Fruit fly (Drosophila melanogaster) ovary, adult (tissue): ENCODE measurements around the gene CG11147.

Source experiments
- CG17801 ChIP-seq: fragments of 200-800 bp; optimal IDR thresholded peaks from 2 replicates; lab custom pipeline; 2019; ENCODE audit warnings: missing biosample characterization, mild to moderate bottlenecking, missing genetic modification characterization, moderate library complexity; ENCODE audit not compliant: partially characterized antibody

The CG11147 gene

DNA sequence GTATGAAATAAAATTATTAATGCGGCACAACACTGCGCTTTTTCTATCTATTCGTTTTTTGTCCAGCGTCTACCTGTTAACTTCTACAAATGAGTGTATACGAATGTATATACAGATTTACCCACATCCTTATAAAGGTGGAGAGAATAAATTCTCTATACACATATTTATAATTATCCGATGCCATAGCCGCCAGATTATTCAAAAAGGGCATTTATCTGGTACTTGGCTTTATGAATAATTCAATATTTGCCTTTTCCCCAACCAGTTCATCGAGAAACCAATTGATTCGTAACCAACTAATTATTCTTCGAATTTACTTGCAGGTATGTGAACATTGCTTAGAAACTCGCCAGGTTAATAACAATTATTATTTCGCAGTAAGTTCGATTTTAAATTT is at the start of gene CG11147:
CG11147 (minus strand) TSS at position 101 of the 400 bp plus-strand sequence.
- no peak for TF ChIP-seq CG17801

DNA sequence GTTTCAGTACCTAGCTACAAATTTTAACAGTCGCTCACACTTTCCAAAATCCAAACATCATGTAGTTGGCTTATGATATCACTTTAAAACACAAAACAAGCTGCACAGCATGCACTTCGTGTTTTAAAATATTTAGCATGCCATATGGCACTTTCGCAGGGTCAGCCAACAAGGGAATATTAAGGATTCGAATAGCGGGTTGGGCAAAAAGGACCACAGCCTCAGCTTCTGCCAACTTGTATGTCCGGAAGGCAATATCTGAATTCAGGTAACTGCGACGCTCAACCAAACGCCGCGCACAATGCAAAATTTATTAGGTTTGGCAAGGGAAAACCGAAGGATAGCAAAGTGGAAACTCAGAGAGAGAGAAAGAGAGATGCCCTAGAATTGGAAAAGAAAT is 48.2 kb upstream of the CG11147 start:
- no peak for TF ChIP-seq CG17801

DNA sequence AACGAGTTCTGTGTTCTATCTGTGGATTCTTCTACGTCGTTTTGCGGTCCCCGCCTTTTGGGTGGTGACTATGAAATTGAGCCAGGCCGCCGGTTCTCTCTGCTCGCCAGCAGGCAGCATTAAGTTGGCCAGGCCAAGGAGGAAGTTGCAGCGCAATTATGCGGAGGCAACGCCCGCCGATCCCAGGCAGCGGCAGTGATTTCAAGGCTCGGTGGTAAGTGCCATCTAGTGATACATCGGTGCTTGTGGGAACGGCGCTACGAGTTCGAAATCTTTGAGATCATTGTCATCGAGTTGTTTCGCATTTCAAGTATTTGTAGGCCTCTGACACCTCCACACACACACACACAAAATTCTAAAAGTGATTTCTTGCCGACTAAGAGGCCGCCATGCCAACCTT is 42.7 kb upstream of the CG11147 start, which contains the start of gene CG31913:
CG31913 (plus strand) TSS at position 301 of the 400 bp plus-strand sequence.
- no peak for TF ChIP-seq CG17801

DNA sequence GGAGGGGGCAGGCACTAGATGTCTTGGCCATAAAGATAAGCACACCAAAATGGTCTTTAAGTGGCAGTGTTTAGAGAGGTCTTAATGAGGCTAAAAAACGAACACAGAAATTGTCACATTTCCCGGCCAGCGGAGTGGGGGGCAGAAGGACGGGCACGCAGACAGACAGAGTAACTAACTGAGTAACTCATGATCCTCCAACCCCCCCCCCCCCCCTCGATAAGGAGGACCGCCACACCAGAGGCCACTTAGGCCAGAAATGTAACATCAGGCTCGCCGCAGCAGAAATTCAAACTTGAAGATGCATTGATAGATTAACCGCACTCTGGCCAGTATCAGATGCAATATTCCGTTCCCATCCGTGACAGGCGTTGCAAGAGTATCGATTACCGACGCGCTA is 41.8 kb upstream of the CG11147 start:
- TF ChIP-seq CG17801 = no peak

DNA sequence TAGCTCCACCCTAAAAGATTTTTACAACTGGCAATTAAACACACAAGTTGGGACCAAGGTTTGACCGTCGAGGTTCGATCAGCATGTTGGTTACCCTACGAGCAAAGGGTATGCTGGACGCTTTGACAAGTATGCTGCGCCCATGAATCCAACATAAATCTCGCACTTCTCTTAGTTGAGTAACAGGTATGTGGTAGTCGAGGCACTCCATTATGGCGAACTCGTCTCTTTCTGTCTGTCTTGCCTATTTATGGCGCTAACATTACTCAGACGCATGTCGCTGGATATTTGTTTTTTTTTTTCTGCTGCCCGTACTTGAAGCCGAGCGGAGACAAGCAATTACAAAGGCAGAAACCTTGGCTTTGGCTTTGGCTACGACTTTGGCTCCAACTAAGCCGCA is 40.1 kb upstream of the CG11147 start:
- TF ChIP-seq CG17801 = no peak

DNA sequence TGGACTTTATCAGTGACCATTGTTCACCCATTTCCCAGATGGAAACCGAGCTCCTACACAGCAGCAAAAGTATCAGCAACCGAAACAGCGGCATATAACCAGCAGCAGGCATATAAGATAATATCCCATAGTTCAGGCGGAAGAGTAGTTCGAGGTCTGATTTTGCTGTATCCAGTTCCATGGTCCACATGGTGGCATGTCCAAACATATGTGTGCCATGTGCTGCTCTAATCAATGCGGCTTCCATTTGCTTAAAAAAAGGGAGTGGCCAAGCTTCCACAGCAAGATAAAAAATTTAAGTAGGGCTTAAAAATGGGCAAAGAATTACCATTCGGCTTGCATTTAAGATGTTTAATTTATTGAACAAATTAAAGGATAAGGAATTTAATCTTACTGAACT is 39.7 kb upstream of the CG11147 start:
- no peak for TF ChIP-seq CG17801

DNA sequence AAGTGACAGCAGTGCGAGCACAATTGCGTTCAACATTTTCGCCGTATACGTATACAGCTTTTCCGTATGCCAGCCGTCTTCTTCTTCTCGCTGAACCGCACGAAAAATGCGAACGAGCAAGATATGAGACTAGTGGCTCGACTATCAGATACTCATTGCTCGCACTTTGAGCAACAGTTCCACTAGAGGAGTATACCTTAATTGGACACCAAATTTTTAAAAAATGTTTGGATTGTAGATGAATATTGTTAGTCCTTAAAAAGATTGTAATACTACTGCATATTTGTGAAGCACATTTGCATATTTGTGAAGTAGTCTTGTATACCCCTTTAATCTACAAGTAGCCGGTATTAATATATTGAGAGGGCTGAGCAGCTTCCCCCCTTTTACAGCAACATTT is 37.1 kb upstream of the CG11147 start:
- TF ChIP-seq CG17801 = no peak

DNA sequence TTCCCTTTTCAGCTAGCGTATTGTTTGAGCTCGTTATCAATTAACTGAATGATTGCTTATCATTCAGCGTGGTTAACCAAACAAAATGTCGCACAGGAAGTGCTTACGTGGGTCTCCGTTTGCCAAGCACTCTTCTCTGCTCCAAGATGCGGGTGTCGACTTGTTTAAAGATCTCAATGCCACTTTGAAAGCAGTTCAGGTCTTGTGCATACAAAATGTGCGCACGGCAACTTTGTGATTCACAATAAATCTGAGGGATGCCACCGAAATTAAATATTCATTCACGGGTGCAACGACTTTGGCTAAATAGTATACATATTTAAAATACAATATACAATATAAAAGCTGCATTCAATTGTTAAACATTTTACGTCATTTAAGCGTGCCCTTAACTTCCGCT is 31.2 kb upstream of the CG11147 start:
- no peak for TF ChIP-seq CG17801

DNA sequence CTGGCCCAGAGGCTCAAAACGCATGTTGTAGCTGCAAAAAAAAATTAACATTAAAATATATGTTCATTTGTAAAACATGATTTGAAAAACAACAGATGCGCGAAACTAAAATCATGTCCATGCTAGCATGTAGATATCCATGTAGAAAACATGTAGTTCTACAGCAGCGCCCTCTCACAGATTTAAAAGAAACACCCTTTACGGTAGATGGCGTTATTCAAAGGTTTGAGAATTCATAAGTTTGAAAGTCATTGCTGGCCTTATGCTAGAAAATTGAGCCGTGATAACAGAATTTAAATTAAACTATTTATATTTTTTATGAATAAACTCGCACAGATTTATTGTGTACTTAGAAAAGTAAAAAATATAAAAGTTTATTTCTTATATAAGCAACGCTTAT is 30.1 kb upstream of the CG11147 start:
- TF ChIP-seq CG17801 = no peak

DNA sequence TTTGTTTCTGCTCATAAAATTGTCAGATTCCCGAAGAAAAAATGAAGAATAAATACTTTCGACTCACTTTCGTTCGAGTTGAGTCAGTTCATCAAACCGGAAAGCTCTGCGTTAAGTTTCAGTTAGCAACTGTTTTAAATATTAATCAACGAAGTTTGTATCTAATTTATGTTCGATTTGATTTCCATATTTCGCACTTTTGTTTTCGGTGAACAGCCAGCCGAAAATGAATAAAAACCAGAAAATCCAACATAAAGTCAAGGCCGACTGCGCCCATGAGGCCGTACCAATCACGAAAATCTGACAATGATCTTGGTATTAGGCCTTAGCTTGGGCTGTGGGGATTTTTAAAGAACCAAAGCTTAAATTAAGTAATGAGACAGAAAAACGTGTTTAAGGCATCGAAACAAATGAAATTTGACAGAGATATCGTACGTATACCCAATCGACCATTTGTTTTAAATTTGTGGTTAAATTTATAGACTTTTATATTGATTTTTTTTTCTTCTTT is 25.5 kb upstream of the CG11147 start:
- TF ChIP-seq CG17801 = no peak

DNA sequence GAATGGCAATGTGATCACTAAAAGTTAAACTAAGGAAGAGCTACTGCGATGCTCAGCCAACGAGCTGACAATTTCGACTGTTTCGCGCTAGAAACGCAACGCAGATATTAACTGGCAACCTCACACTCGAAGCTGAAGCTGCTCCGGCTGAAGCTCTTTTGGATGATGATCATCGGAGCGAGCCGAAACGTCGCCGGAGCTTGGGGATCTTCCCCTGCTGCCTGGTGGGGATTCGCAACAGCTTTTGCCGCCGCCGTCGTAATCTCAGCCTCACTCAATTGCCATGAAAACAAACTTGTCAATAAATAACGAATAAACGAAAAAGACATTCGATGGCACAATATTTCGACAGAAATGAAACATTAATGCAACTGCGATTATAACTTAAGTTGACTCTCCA is 25.0 kb upstream of the CG11147 start, which contains the start of gene obst-E:
obst-E (minus strand) TSS at position 101 of the 400 bp plus-strand sequence.
- TF ChIP-seq CG17801 = no peak

DNA sequence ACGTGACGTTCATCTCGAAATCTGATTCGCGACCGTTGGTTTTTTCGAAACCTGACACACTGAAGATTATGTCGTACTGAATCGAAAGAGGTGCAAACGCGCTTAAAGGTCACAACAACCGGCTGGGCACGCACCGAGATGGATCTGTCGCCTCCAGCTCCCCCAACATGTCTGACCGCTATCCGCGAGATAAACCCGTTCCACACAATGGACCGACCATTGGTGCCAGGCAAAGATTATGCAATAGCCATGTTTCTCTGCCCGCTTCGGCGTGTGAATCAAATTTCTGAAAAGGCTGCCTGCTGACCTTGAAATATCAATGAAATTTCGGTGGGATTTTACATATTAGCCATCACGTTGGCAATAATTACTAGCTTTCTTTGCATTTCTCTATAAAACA is 24.1 kb upstream of the CG11147 start:
- TF ChIP-seq CG17801 = no peak

DNA sequence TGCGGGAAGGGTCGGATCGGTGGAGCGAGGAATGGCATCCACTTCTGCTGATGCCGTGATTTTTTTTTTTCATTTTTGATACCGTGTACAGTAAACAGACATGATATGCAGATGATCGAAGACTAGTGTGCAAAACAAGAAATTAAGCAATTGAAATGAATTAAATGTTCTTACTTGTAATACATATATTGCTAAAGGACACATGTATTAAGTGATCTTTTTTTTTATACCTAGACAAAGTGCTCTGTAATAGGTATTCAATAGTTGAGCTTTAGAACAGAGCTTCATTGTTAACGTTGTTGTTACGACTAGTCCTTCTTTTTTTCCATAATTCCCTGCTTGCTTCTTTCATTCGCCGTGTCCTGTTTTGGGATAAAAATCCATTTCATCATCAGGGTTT is 10.4 kb upstream of the CG11147 start:
- TF ChIP-seq CG17801 = no peak

DNA sequence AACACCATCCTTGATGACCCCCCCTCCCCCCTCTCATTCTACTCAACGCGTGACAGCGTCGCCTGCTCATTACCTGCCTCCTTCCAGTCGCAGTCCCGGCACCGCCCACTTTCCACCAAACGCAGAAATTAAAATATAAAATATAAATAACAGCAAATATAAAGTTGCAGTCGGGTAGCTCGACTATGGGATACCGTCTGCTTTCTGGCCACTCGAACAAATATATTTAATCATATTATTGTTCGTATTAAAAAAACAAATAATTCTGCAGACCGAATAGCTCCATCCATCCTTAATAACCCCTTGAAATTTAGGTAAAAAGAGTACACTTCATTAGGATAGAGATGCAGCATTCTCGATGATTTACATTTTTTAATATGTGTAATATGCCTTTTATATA is 7.1 kb upstream of the CG11147 start:
- TF ChIP-seq CG17801 = no peak

DNA sequence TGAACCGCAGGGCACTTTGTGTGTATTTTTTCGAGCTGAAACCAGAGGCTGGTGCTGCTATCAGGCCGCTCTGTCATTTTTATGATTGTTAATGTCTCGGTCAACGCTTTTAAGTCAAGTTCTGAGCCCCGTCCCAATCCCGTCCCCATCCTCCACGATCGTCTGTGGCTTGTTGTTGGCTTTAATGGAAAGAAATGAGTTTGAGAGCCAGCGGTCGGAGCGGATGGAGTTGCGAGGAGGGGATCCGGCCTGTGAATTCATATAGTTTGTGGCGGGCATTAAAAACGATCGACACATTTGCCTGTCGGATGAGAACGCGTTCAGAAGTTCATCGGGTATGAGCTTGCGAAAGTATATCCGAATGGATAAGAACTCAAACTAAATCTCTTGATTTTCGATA is 4.8 kb upstream of the CG11147 start, which contains the start of gene CG11029:
CG11029 (plus strand) TSS at position 301 of the 400 bp plus-strand sequence.
- TF ChIP-seq CG17801 = no peak

DNA sequence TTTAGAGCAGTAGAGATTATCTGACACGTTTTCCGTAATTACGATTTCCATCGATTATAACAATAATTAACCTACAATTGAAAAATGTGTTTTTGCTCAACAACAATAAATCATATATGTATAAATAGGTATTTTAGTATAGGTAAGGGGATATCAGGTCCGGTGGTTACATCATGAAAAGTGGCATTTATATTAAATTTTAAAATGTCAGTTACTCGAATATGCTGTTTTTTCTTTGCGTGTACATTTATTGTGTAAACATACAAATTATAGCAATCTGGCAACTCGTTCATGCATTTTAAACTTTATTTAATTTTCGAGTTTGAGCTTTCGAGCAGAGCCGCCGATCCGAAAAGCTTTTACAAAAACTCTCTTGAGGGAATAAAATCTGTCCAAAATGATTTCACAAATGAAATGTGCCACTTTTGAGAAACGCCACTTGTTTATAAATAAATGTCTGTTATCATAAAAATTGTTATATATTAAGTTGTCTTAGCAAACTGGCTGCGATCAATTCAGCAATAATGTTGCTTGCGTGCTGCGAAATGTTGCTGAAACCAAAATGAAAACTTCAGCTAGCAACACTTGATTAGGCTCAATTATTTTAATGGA is 2.6 kb upstream of the CG11147 start:
- peak; percentile 19 for TF ChIP-seq CG17801

DNA sequence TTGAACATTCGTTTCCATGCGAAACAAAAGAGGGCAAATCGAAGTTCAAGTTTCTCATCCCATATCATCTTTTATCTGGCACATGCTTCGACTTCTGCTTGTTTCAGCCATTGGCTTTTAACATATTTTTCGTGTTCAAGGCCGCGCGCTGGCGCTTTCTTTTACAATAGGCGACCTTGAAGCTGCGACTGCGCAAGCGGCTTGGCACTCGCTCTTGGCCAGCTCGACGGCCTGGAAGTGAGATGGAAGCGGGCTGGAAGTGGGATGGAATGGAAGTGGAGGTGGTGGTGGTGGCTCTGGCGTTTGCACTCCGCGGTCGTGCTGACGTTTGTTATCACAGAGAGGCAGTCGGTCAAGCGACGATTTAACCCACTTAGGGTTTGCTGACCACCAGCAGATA is 1.4 kb upstream of the CG11147 start:
- TF ChIP-seq CG17801 = no peak

DNA sequence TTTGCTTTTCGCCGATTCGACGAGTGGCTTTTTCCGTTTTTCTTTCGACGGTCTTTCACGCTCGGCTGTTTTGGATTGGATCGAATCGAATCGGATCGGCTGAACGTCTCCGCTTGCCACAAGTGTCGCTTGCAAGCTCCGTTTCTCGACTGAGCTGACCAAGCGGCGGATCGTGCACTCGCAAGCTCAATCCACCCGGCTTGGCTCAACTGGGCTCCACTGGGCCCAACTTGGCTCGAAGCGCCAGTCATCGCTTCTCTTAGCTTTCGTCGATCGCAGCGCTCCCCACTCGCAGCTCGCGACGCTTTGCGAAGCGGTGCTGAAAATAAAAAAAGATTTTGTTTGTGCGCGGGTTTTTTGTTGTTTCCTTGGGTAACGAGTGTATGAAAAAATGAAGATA is 304 bp downstream of the CG11147 start:
- TF ChIP-seq CG17801 = no peak

DNA sequence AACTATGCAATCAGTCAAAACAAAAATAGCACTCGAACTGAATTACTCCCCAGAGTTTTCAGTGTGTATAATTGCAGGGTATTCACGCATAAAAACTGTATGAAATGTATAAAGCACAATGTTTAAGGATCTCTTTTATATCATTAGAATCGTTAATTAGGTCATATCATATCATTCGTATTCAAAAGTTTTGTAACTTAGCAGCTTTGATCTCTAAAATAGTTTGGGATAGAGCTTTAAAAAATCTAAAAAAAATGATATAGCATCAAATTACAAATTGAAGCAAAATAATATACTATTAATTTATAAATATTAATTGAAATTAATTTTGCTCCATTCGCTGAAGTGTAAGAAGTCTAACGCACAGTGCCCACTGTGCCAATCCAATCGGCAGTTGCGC is 10.6 kb downstream of the CG11147 start:
- TF ChIP-seq CG17801 = no peak
